Worm (Caenorhabditis elegans) whole organism, young adult: ENCODE results near the gene mccc-1.
"Not testable (repeated sequence)": the region's sequence is repeated elsewhere in the genome, so short reads cannot be mapped to it uniquely, and the experiment has no call there.

ENCODE experiments used
- B0261.1 ChIP-seq: sonication (generic microtip); optimal IDR thresholded peaks from 2 replicates; lab custom pipeline; 2016; ENCODE audit warnings: mild to moderate bottlenecking, missing genetic modification characterization, moderate library complexity, missing compliant biosample characterization
- F55B11.4 ChIP-seq: sonication (generic microtip); optimal IDR thresholded peaks from 2 replicates; lab custom pipeline; 2016; ENCODE audit warnings: missing compliant biosample characterization, missing genetic modification characterization, borderline replicate concordance; ENCODE audit not compliant: insufficient read depth
- F57C9.4 ChIP-seq: sonication (generic microtip); optimal IDR thresholded peaks from 2 replicates; lab custom pipeline; 2017; ENCODE audit warnings: mild to moderate bottlenecking, missing genetic modification characterization, missing compliant biosample characterization
- T26A5.8 ChIP-seq: sonication (generic microtip); optimal IDR thresholded peaks from 2 replicates; lab custom pipeline; 2016; ENCODE audit warnings: missing genetic modification characterization, missing compliant biosample characterization
- Y95B8A.8 ChIP-seq: fragments of 200-800 bp; sonication (Bioruptor generic); IDR thresholded peaks from 2 replicates; pipeline ENCODE4 v1.3.6; 2022; ENCODE audit warnings: missing genetic modification reagents, missing genetic modification characterization, missing compliant biosample characterization
- ama-1 ChIP-seq, 3 experiments: fragments of 150-350 bp in 1 of 3; sonication (generic microtip) in 2 of 3; optimal IDR thresholded peaks; 2 replicates each; lab custom pipeline; 2014 to 2018; ENCODE audit warnings: missing biosample characterization in 2 of 3, missing genetic modification characterization in 2 of 3, missing genetic modification reagents in 2 of 3
- cebp-2 ChIP-seq: fragments of 200-800 bp; sonication (Bioruptor generic); IDR thresholded peaks from 2 replicates; pipeline ENCODE4 v1.3.6; 2022; ENCODE audit warnings: missing genetic modification characterization, missing compliant biosample characterization
- ceh-27 ChIP-seq: fragments of 200-800 bp; sonication (Bioruptor generic); optimal IDR thresholded peaks from 2 replicates; lab custom pipeline; 2018; ENCODE audit warnings: mild to moderate bottlenecking, missing genetic modification characterization, moderate library complexity, missing compliant biosample characterization
- dpl-1 ChIP-seq: fragments of 150-350 bp; optimal IDR thresholded peaks from 2 replicates; lab custom pipeline; 2014; ENCODE audit warnings: missing biosample characterization, missing genetic modification reagents, missing genetic modification characterization
- ekl-4 ChIP-seq: fragments of 200-800 bp; sonication (Bioruptor generic); IDR thresholded peaks from 2 replicates; pipeline ENCODE4 v1.3.6; 2022; ENCODE audit warnings: missing genetic modification reagents, missing genetic modification characterization, missing compliant biosample characterization
- let-526 ChIP-seq: fragments of 200-800 bp; sonication (Bioruptor generic); IDR thresholded peaks from 2 replicates; pipeline ENCODE4 v1.3.6; 2022; ENCODE audit warnings: missing genetic modification reagents, missing genetic modification characterization, missing compliant biosample characterization
- pbrm-1 ChIP-seq: fragments of 200-800 bp; sonication (Bioruptor generic); IDR thresholded peaks from 2 replicates; pipeline ENCODE4 v1.3.6; 2022; ENCODE audit warnings: missing genetic modification reagents, missing genetic modification characterization, missing compliant biosample characterization
- rcor-1 ChIP-seq: fragments of 200-800 bp; sonication (Bioruptor generic); IDR thresholded peaks from 2 replicates; pipeline ENCODE4 v1.3.6; 2022; ENCODE audit warnings: missing genetic modification reagents, missing genetic modification characterization, missing compliant biosample characterization

DNA sequence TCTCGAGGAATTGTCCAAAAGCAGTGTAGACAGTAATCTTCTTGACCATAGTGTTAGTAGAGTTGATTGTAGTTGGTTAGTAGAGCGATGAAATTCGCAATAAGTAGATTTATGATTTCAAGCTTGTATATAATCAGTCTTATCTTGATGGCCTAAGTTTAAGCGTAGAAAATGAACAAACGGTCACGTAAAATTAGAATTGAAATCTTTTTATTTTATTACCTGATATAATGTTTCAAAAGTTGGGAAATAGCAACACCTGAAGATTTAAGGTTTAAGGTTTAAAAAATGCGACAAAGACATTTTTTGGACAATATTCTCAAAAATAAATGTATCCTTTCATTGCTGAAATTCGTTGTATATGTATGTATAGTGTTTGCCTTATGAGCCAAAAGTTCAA, 9.3 kb downstream of the mccc-1 start, which contains the start of gene sss-1:
- not testable (repeated sequence) for TF ChIP-seq Y95B8A.8 (GFP tag; lab: Robert Waterston, UW); ama-1 (optimal IDR thresholded peaks at IDR 0.05; lab: Kevin White, UChicago); ama-1 (GFP tag; optimal IDR thresholded peaks at IDR 0.05; lab: Kevin White, UChicago); F57C9.4 (tag; lab: Kevin White, UChicago); pbrm-1 (GFP tag; lab: Robert Waterston, UW); T26A5.8 (tag; lab: Kevin White, UChicago); rcor-1 (GFP tag; lab: Robert Waterston, UW); let-526 (GFP tag; lab: Robert Waterston, UW); B0261.1 (tag; lab: Kevin White, UChicago); ekl-4 (GFP tag; lab: Robert Waterston, UW); cebp-2; dpl-1 (GFP tag; lab: Kevin White, UChicago); ceh-27; F55B11.4 (tag; lab: Kevin White, UChicago)
